Worm (Caenorhabditis elegans) whole organism, L2 larva: ENCODE measurements around the gene nrde-1.

Source experiments
- C34F6.9 ChIP-seq: fragments of 150-350 bp; optimal IDR thresholded peaks from 2 replicates; lab custom pipeline; 2014; ENCODE audit warnings: missing biosample characterization, missing genetic modification characterization
- F13H6.1 ChIP-seq: sonication (generic microtip); optimal IDR thresholded peaks from 2 replicates; lab custom pipeline; 2016; ENCODE audit warnings: missing genetic modification characterization, missing compliant biosample characterization
- R02D3.7 ChIP-seq: fragments of 150-350 bp; optimal IDR thresholded peaks from 2 replicates; lab custom pipeline; 2014; ENCODE audit warnings: missing biosample characterization, missing genetic modification characterization
- ZK546.5 ChIP-seq: sonication (generic microtip); optimal IDR thresholded peaks from 2 replicates; lab custom pipeline; 2017; ENCODE audit warnings: missing biosample characterization, missing genetic modification characterization
- alr-1 ChIP-seq: fragments of 150-350 bp; optimal IDR thresholded peaks from 2 replicates; lab custom pipeline; 2014; ENCODE audit warnings: missing biosample characterization, missing genetic modification characterization
- blmp-1 ChIP-seq: sonication (generic microtip); optimal IDR thresholded peaks from 2 replicates; lab custom pipeline; 2017; ENCODE audit warnings: missing genetic modification characterization, mild to moderate bottlenecking, missing compliant biosample characterization, antibody characterized with exemption, moderate library complexity; ENCODE audit not compliant: insufficient read depth
- ceh-16 ChIP-seq: fragments of 150-350 bp; optimal IDR thresholded peaks from 2 replicates; lab custom pipeline; 2014; ENCODE audit warnings: missing biosample characterization, missing genetic modification characterization
- ceh-82 ChIP-seq: fragments of 150-350 bp; optimal IDR thresholded peaks from 2 replicates; lab custom pipeline; 2014; ENCODE audit warnings: missing biosample characterization, missing genetic modification characterization
- egl-27 ChIP-seq: sonication (generic microtip); optimal IDR thresholded peaks from 3 replicates; lab custom pipeline; 2017; ENCODE audit warnings: missing biosample characterization, missing genetic modification reagents, missing genetic modification characterization
- fos-1 ChIP-seq: fragments of 150-350 bp; optimal IDR thresholded peaks from 2 replicates; lab custom pipeline; 2014; ENCODE audit warnings: missing biosample characterization, missing genetic modification characterization
- lin-11 ChIP-seq: fragments of 150-350 bp; sonication (generic microtip); optimal IDR thresholded peaks from 2 replicates; lab custom pipeline; 2014; ENCODE audit warnings: missing biosample characterization, missing genetic modification characterization, inconsistent platforms, mixed read lengths
- lin-39 ChIP-seq: fragments of 150-350 bp; optimal IDR thresholded peaks from 2 replicates; lab custom pipeline; 2014; ENCODE audit warnings: missing biosample characterization, missing genetic modification reagents, missing genetic modification characterization
- lsy-2 ChIP-seq, 2 experiments: fragments of 150-350 bp in 1 of 2; sonication (generic microtip) in 1 of 2; optimal IDR thresholded peaks; 2 replicates each; lab custom pipeline; 2014 to 2017; ENCODE audit warnings: missing biosample characterization in 2 of 2, missing genetic modification characterization in 2 of 2
- mdl-1 ChIP-seq, 2 experiments: fragments of 150-350 bp in 1 of 2; sonication (generic microtip) in 1 of 2; optimal IDR thresholded peaks; 2 replicates each; lab custom pipeline; 2017; ENCODE audit warnings: missing biosample characterization in 2 of 2, missing genetic modification characterization in 2 of 2
- nhr-11 ChIP-seq: fragments of 150-350 bp; optimal IDR thresholded peaks from 2 replicates; lab custom pipeline; 2014; ENCODE audit warnings: missing biosample characterization, missing genetic modification characterization
- nhr-129 ChIP-seq: fragments of 150-350 bp; optimal IDR thresholded peaks from 2 replicates; lab custom pipeline; 2014; ENCODE audit warnings: missing biosample characterization, missing genetic modification characterization
- nhr-21 ChIP-seq: fragments of 150-350 bp; optimal IDR thresholded peaks from 2 replicates; lab custom pipeline; 2014; ENCODE audit warnings: missing biosample characterization, missing genetic modification characterization
- nhr-237 ChIP-seq: fragments of 150-350 bp; optimal IDR thresholded peaks from 2 replicates; lab custom pipeline; 2014; ENCODE audit warnings: missing biosample characterization, missing genetic modification characterization
- nhr-25 ChIP-seq: fragments of 150-350 bp; sonication (generic microtip); optimal IDR thresholded peaks from 3 replicates; lab custom pipeline; 2014; ENCODE audit warnings: missing biosample characterization, missing genetic modification characterization
- nhr-6 ChIP-seq: fragments of 150-350 bp; optimal IDR thresholded peaks from 2 replicates; lab custom pipeline; 2014; ENCODE audit warnings: missing biosample characterization, missing genetic modification characterization
- peb-1 ChIP-seq: fragments of 150-350 bp; optimal IDR thresholded peaks from 2 replicates; lab custom pipeline; 2014; ENCODE audit warnings: missing biosample characterization, missing genetic modification characterization
- sem-4 ChIP-seq: fragments of 150-350 bp; optimal IDR thresholded peaks from 2 replicates; lab custom pipeline; 2014; ENCODE audit warnings: missing biosample characterization, missing genetic modification reagents, missing genetic modification characterization
- sma-9 ChIP-seq, 2 experiments: fragments of 150-350 bp in 1 of 2; sonication (generic microtip) in 1 of 2; optimal IDR thresholded peaks; 2 replicates each; lab custom pipeline; 2014 to 2016; ENCODE audit warnings: missing genetic modification characterization in 2 of 2, mild to moderate bottlenecking in 1 of 2, missing biosample characterization in 1 of 2, missing compliant biosample characterization in 1 of 2, missing genetic modification reagents in 1 of 2, moderate library complexity in 1 of 2
- unc-55 ChIP-seq: fragments of 150-350 bp; sonication (generic microtip); optimal IDR thresholded peaks from 3 replicates; lab custom pipeline; 2014; ENCODE audit warnings: missing biosample characterization, missing genetic modification reagents, missing genetic modification characterization
- zag-1 ChIP-seq: fragments of 150-350 bp; optimal IDR thresholded peaks from 2 replicates; lab custom pipeline; 2014; ENCODE audit warnings: missing biosample characterization, missing genetic modification characterization
- ztf-1 ChIP-seq: fragments of 200-800 bp; sonication (Bioruptor generic); conservative IDR thresholded peaks from 2 replicates; pipeline ENCODE4 v1.3.6; 2022; ENCODE audit warnings: missing genetic modification characterization, missing compliant biosample characterization
- ztf-11 ChIP-seq: sonication (generic microtip); optimal IDR thresholded peaks from 2 replicates; lab custom pipeline; 2017; ENCODE audit warnings: missing biosample characterization, missing genetic modification characterization

nrde-1 gene

ce11 chrIII:3682869-3683403 is 30.3 kb upstream of the nrde-1 start:
- no peak for TF ChIP-seq ZK546.5 (tag; lab: Kevin White, UChicago)
- TF ChIP-seq C34F6.9 (tag; lab: Kevin White, UChicago): no peak
- no peak for TF ChIP-seq nhr-11 (tag; lab: Kevin White, UChicago)
- TF ChIP-seq fos-1 (tag; lab: Kevin White, UChicago): no peak
- no peak for TF ChIP-seq ceh-82
- TF ChIP-seq nhr-237 (tag; lab: Kevin White, UChicago): no peak
- no peak for TF ChIP-seq peb-1 (tag; lab: Kevin White, UChicago)
- TF ChIP-seq lsy-2 (tag; optimal IDR thresholded peaks at IDR 0.05; lab: Kevin White, UChicago): no peak
- TF ChIP-seq sem-4 (tag; lab: Kevin White, UChicago): no peak
- TF ChIP-seq mdl-1 (tag; optimal IDR thresholded peaks at IDR 0.05; lab: Kevin White, UChicago): no peak
- TF ChIP-seq blmp-1 (tag; lab: Kevin White, UChicago): no peak

- TF ChIP-seq C34F6.9 (tag; lab: Kevin White, UChicago) (peak; percentile 24), ztf-11 (tag; lab: Kevin White, UChicago) (no peak), R02D3.7 (tag; lab: Kevin White, UChicago) (no peak), alr-1 (tag; lab: Kevin White, UChicago) (no peak)
These were observed 20.7 kb upstream of the nrde-1 start for ce11 chrIII:3692516-3692915.

ce11 chrIII:3694572-3694971 is 18.7 kb upstream of the nrde-1 start, which contains the start of gene npr-15:
TSS of gene npr-15 (minus strand) at chrIII:3694672.
- TF ChIP-seq zag-1 (no peak), egl-27 (tag; lab: Kevin White, UChicago) (no peak), R02D3.7 (tag; lab: Kevin White, UChicago) (no peak), sma-9 (GFP tag; optimal IDR thresholded peaks at IDR 0.05; lab: Kevin White, UChicago) (no peak), sma-9 (tag; optimal IDR thresholded peaks at IDR 0.05; lab: Kevin White, UChicago) (no peak), ZK546.5 (tag; lab: Kevin White, UChicago) (no peak), alr-1 (tag; lab: Kevin White, UChicago) (no peak), fos-1 (tag; lab: Kevin White, UChicago) (no peak), nhr-129 (tag; lab: Kevin White, UChicago) (no peak), nhr-237 (tag; lab: Kevin White, UChicago) (no peak), lin-39 (tag; lab: Kevin White, UChicago) (no peak), ceh-16 (tag; lab: Kevin White, UChicago) (no peak), nhr-6 (tag; lab: Kevin White, UChicago) (no peak)

ce11 chrIII:3695398-3695797 is 17.9 kb upstream of the nrde-1 start:
- TF ChIP-seq unc-55 (GFP tag; lab: Kevin White, UChicago) (peak; percentile 15), lsy-2 (tag; optimal IDR thresholded peaks at IDR 0.05; lab: Kevin White, UChicago) (peak; percentile 19 to 24)
- TF ChIP-seq, all 48 proteins: peak for 2; not testable (repeated sequence) for 46

ce11 chrIII:3698366-3698765 is 14.9 kb upstream of the nrde-1 start:
- TF ChIP-seq peb-1 (tag; lab: Kevin White, UChicago): no peak
- no peak for TF ChIP-seq ztf-1 (GFP tag; lab: Robert Waterston, UW)
- no peak for TF ChIP-seq F13H6.1 (tag; lab: Kevin White, UChicago)
- no peak for TF ChIP-seq ceh-82
- TF ChIP-seq lin-11 (tag; lab: Kevin White, UChicago): no peak
- TF ChIP-seq nhr-25 (tag; lab: Kevin White, UChicago): no peak
- TF ChIP-seq zag-1: no peak

ce11 chrIII:3699275-3699674 is 14.0 kb upstream of the nrde-1 start, which contains the start of gene cyn-9:
TSS of gene cyn-9 (minus strand) at chrIII:3699640.
- TF ChIP-seq lsy-2 (tag; optimal IDR thresholded peaks at IDR 0.05; lab: Kevin White, UChicago): no peak
- peak; percentile 11 for TF ChIP-seq nhr-21
- no peak for TF ChIP-seq nhr-25 (tag; lab: Kevin White, UChicago)
